Fruit fly (Drosophila melanogaster) whole organism, adult: ENCODE data around the gene nero.

Experiments used
- CG11617 ChIP-seq: fragments of 200-800 bp; sonication (Bioruptor generic); optimal IDR thresholded peaks from 2 replicates; lab custom pipeline; 2017; ENCODE audit warnings: mild to moderate bottlenecking, missing biosample characterization, missing genetic modification reagents, missing genetic modification characterization
- CG5204 ChIP-seq: fragments of 200-800 bp; sonication (Bioruptor generic); optimal IDR thresholded peaks from 2 replicates; lab custom pipeline; 2016; ENCODE audit warnings: missing biosample characterization, missing genetic modification characterization
- Crg-1 ChIP-seq: fragments of 200-800 bp; sonication (Bioruptor generic); optimal IDR thresholded peaks from 2 replicates; lab custom pipeline; 2016; ENCODE audit warnings: missing biosample characterization, missing genetic modification characterization
- Hr96 ChIP-seq: fragments of 200-800 bp; sonication (Bioruptor generic); optimal IDR thresholded peaks from 2 replicates; lab custom pipeline; 2016; ENCODE audit warnings: missing biosample characterization, missing genetic modification characterization
- bab1 ChIP-seq: fragments of 200-800 bp; sonication (Bioruptor generic); optimal IDR thresholded peaks from 3 replicates; lab custom pipeline; 2019; ENCODE audit warnings: missing biosample characterization, mild to moderate bottlenecking, missing genetic modification characterization, moderate library complexity
- cic ChIP-seq: fragments of 200-800 bp; sonication (Bioruptor generic); optimal IDR thresholded peaks from 2 replicates; lab custom pipeline; 2017; ENCODE audit warnings: missing biosample characterization, mild to moderate bottlenecking, missing genetic modification characterization, moderate library complexity
- cnc ChIP-seq, 2 experiments: fragments of >200 bp; optimal IDR thresholded peaks; 2 replicates each; lab custom pipeline; 2017
- kay ChIP-seq: fragments of 200-800 bp; sonication (Bioruptor generic); peaks from one replicate; lab custom pipeline; 2016; ENCODE audit warnings: missing biosample characterization, missing genetic modification characterization, borderline replicate concordance
- ovo ChIP-seq: fragments of 200-800 bp; sonication (Bioruptor generic); optimal IDR thresholded peaks from 2 replicates; lab custom pipeline; 2016; ENCODE audit warnings: missing biosample characterization, missing genetic modification characterization

dm6 chr3R:31714876-31715712 is 32.3 kb downstream of the nero start:
- TF ChIP-seq Hr96 (GFP tag; lab: Kevin White, UChicago) (no peak), kay (GFP tag; lab: Kevin White, UChicago) (peak; percentile 94), bab1 (GFP tag; lab: Kevin White, UChicago) (no peak), ovo (GFP tag; lab: Kevin White, UChicago) (peak; percentile 71), cnc (optimal IDR thresholded peaks at IDR 0.05; lab: Kevin White, UChicago) (no peak), cic (GFP tag; lab: Kevin White, UChicago) (peak; percentile 8), Crg-1 (GFP tag; lab: Kevin White, UChicago) (no peak), CG5204 (GFP tag; lab: Kevin White, UChicago) (no peak), CG11617 (no peak)
